Worm (Caenorhabditis elegans): ENCODE data around the gene T14F9.2.

The T14F9.2 gene

DNA sequence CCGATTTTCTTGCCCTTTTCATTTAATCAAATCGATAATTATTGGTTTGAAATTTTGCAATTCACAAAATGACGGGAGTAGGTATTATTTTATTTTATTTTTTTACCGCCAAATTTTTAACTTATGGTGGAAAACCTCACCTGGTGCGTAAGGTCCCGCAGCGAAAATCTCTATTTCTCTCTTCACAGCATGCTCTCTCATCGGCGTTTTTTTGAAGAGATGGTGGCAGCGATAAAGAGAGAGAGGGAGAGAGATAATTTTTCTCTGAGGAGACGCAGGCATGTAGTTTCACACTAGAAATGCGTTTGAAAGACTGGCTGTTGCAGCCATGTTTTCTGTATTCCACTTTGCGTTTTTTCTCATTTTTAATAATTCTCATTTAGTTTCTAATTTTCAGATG lies at the start of gene T14F9.2:
T14F9.2 (plus strand) TSS at position 396 of the 400 bp plus-strand sequence.
- no peak for TF ChIP-seq unc-62 (GFP tag; optimal IDR thresholded peaks at IDR 0.05)

DNA sequence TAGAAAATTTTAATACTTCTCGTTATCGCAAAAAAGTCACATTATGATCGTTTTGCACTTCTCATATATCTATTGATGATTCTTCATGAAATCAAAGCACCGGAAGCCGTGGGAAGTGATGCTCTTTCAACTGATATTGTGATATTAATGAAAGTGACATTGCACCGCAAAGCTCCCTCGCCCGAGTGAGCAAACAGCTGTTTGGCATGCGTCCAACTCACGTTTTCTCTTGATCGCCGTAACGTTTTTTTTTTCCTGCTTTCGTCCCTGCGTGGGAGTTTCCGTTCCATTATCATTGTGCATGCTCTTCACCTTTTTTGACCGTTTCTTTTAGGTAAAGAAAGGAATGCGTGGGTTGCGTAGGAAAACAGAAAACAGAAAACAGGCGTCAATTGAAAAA lies 45.2 kb upstream of the T14F9.2 start:
- no peak for TF ChIP-seq unc-62 (GFP tag; optimal IDR thresholded peaks at IDR 0.05)

- no peak for TF ChIP-seq unc-62 (GFP tag; optimal IDR thresholded peaks at IDR 0.05)
Observed at ce11 chrX:2190740-2191139, 43.4 kb upstream of the T14F9.2 start.

DNA sequence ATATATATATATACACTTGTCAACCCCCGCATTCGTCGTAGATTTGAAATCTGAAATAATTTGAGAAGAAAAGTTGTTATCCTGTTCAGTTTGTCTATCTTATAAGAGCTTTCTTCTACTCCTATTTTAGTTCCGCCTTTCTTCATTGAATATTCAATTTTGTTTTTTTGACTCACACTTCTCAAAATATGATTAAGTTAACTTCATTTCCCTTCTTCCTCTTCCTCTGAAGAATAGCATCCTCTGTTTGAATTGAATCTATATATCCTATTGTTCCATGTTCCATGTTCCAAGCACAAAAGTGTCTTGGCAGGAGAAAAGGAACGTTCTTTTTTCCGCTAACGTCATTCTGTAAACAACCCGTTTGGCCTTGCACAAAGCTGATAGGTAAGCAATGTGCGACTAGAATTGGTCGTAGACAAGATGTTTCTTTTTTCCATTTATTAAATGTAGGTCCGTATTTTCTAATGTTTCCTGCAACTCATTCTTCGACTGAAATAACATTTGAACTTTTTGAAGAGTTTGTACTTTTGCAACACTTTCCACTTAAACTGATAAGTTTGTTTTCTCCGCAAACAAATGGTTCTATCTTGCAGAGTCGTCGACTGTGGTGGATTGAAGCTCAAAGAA lies 42.1 kb upstream of the T14F9.2 start, which contains the start of gene gap-1:
gap-1 (plus strand) TSS at position 580 of the 630 bp plus-strand sequence.
- TF ChIP-seq unc-62 (GFP tag; optimal IDR thresholded peaks at IDR 0.05): no peak

DNA sequence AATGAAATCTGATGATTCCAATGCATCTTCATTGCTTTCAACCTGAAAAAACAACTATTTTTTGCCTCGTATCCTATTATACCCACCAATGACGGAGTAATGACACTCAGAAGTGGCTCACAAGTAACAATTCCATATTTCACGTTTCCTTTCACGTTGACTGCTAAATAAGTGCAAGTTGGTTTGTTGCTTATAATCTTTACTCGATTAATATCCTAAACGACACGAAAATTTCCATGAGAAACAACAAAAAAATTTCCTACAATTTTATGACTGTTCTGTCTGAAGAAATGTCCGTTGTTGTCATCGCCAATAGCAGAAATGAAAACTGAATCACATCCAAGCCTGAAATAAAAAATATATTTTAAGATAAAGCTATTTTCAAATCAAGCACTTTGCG lies 36.7 kb upstream of the T14F9.2 start:
- no peak for TF ChIP-seq unc-62 (GFP tag; optimal IDR thresholded peaks at IDR 0.05)

DNA sequence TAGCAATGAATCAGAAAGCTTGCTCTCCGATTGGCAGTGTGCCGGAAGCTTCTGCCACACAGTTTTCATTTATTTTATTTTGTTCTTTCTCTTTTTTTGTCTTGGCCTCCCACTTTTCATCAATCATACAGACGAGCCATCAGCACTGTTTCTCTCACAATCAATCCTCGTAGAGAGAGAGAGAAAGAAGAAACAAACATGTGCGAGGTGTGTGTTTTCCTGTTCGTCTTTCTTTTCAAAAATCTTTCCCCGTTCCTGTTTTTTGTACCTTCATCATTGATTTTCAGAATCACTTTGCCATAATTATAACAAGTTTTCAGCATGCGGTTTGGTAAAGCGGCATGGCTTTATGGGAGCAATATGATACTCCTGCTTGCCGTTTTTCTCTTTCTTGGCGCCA lies 35.0 kb upstream of the T14F9.2 start, which contains the start of gene T24C12.1:
T24C12.1 (plus strand) TSS at position 301 of the 400 bp plus-strand sequence.
- TF ChIP-seq unc-62 (GFP tag; optimal IDR thresholded peaks at IDR 0.05): no peak

ce11 chrX:2203760-2204159 lies 30.4 kb upstream of the T14F9.2 start, which contains the start of gene T24C12.3:
Gene T24C12.3, minus strand, starts transcription at chrX:2203893.
- TF ChIP-seq unc-62 (GFP tag; optimal IDR thresholded peaks at IDR 0.05): no peak

DNA sequence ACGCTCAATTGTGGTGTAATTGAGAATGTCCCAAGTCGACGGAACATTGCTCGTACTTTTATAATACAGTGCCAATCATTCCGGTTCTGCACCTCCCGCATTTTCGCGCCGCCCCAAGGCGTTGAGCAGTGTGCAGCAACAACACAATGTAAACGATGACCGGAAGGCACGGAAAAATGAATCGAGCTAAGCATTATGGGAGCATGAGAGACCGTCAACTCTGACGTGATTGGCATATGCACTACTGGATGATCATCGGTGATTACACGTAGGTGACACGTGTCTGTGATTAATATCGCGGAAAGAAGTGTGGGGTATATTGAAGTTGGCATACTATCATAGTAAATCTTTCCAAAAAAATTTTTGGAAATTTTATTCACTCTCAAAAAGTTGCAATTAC lies 29.2 kb upstream of the T14F9.2 start, which contains the start of gene T24C12.4:
T24C12.4 (minus strand) TSS at position 101 of the 400 bp plus-strand sequence.
- no peak for TF ChIP-seq unc-62 (GFP tag; optimal IDR thresholded peaks at IDR 0.05)

DNA sequence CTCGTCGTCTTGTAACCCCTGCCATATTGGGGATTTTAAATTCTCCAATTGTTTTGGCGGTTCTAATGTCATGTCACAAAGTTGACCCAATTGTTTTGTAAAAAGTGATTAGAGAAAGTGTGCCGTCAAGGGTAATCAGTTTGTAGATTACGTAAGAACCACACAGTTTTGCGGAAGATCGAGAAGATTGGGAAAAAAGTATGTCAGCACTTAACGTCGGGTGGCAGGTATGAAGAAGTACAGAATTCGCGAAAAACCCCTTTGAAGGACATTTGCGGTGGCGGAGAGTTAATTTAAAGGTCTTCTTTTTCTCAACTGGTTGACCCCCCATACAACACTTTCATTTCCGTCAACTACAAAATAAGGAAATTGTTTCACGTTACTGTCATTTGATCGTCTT lies 25.7 kb upstream of the T14F9.2 start:
- no peak for TF ChIP-seq unc-62 (GFP tag; optimal IDR thresholded peaks at IDR 0.05)

DNA sequence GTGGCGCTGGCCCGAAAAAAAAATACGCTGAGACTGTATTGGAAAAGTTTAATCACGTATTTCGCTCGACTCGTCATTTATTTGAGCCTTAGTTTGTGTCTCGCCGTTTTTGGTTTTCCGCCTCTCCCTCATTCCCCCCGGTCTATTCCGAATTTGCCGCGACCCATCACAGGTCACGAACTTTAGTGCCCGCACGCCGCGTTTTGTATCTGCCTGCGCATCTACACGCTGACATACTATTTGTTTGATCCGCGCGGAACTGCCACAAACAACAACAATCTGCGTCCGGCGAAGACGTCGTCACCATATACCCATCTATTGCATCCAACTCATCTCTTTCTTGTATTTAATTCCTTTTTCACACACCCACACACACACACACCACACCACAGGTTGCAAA lies 24.0 kb upstream of the T14F9.2 start:
- no peak for TF ChIP-seq unc-62 (GFP tag; optimal IDR thresholded peaks at IDR 0.05)

ce11 chrX:2210751-2211150 lies 23.4 kb upstream of the T14F9.2 start, which contains the start of gene peb-1:
Gene peb-1, plus strand, starts transcription at chrX:2211051.
- no peak for TF ChIP-seq unc-62 (GFP tag; optimal IDR thresholded peaks at IDR 0.05)

ce11 chrX:2212141-2212540 lies 22.0 kb upstream of the T14F9.2 start:
- no peak for TF ChIP-seq unc-62 (GFP tag; optimal IDR thresholded peaks at IDR 0.05)

DNA sequence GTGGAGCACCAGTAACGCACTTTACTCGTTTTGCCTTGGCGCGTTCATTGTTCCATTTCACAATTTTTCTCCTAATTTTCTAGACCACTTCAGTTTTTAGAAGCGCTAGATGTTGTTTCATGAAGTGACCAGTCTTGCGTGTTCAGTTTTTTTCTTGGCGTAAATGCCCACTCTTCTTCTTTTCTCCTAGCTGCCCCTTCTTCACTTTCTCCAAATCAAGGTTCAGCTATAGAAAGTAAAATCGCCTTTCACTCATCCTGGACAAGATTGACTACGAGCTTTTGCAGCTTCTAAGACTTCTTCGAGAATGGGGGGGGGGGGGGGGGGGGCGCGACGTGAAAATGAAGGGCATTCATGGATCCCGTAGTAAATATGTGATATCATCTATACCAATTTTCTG lies 21.4 kb upstream of the T14F9.2 start:
- no peak for TF ChIP-seq unc-62 (GFP tag; optimal IDR thresholded peaks at IDR 0.05)

DNA sequence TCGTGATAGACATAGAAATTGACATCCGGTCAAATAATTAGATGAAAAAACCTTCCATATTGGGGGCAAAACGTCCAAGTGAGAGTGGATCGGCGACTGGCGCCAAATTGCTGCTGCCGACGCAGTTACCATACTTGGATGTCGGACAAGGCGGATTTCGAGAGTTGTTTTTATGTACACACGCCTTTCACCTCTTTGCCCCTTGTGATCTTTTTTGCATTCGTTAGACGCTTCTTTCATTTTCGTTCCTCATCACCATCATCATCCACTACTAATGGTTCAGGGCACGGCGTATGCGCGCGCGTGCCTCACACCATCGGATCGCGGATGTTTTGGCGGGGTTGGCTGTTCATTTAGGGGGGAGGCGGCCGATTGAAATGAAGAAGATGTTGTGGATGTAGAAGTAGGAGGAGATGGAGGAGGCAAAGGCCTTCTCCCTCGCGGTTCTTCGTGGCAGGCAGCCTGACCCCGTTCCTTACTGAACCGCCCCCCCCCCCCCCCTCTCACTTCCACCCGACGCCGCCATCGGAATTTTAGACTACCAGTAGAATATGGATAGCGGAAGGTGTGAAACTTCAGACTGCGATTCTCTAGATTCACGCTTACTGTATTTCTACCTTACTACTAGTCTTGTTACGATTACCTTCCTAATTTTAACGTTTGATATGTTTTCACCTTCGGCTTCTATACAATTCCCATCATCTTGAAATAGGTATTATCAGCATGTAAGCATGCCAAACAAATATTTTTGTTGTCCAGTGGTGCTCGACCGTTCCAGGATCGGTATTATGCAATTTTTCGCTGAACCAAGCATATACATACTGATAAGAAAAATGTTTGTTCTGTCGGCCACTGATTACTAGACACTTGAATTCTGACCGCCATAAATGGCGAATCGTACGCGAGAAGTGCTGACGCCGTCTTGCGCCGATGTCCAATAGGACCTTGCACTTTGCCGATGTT lies 20.4 kb upstream of the T14F9.2 start:
- no peak for TF ChIP-seq unc-62 (GFP tag; optimal IDR thresholded peaks at IDR 0.05)

ce11 chrX:2214454-2214853 lies 19.7 kb upstream of the T14F9.2 start:
- no peak for TF ChIP-seq unc-62 (GFP tag; optimal IDR thresholded peaks at IDR 0.05)

- no peak for TF ChIP-seq unc-62 (GFP tag; optimal IDR thresholded peaks at IDR 0.05)
Observed at ce11 chrX:2215108-2215507, 19.0 kb upstream of the T14F9.2 start.

DNA sequence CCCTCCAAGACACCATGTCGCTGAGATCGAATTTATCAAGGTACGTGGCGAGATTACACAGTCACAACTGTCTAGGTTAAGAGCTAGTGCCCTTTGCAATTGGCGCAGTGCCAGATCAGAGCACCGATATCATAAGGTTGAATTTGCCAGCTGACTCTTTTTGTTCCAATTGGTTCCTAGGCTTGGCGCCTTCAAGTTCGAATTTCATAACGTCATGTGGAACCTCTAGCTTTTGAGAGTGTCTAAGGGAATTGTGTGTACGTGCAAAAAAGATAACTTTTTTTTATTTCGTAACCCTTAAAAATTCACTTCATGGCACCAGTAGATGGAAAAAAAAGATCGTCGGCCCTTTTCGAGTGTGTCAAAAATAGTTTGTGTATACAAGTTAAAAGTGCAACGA lies 17.9 kb upstream of the T14F9.2 start:
- no peak for TF ChIP-seq unc-62 (GFP tag; optimal IDR thresholded peaks at IDR 0.05)

Measured in whole organism, dauer.